Worm (Caenorhabditis elegans) whole organism, midembryonic: ENCODE data around the gene srh-85.
"Not testable (repeated sequence)": the region's sequence is repeated elsewhere in the genome, so short reads cannot be mapped to it uniquely, and the experiment has no call there.

Experiments used
- cog-1 ChIP-seq: sonication (generic microtip); optimal IDR thresholded peaks from 2 replicates; lab custom pipeline; 2016; ENCODE audit warnings: missing genetic modification characterization, missing compliant biosample characterization
- flt-1 ChIP-seq: fragments of 200-800 bp; sonication (Bioruptor generic); IDR thresholded peaks from 2 replicates; pipeline ENCODE4 v1.3.6; 2022; ENCODE audit warnings: missing genetic modification characterization, missing compliant biosample characterization
- klf-2 ChIP-seq: fragments of 200-800 bp; sonication (Bioruptor generic); conservative IDR thresholded peaks from 2 replicates; pipeline ENCODE4 v1.3.6; 2022; ENCODE audit warnings: missing genetic modification reagents, missing genetic modification characterization, missing compliant biosample characterization
- med-1 ChIP-seq: sonication (generic microtip); optimal IDR thresholded peaks from 2 replicates; lab custom pipeline; 2017; ENCODE audit warnings: missing genetic modification characterization, mild to moderate bottlenecking, missing compliant biosample characterization, antibody characterized with exemption, missing genetic modification reagents; ENCODE audit not compliant: insufficient read depth
- ref-1 ChIP-seq: fragments of 200-800 bp; sonication (Bioruptor generic); conservative IDR thresholded peaks from 2 replicates; pipeline ENCODE4 v1.3.6; 2022; ENCODE audit warnings: missing genetic modification reagents, missing genetic modification characterization, missing compliant biosample characterization
- tab-1 ChIP-seq: fragments of 200-800 bp; sonication (Bioruptor generic); IDR thresholded peaks from 2 replicates; pipeline ENCODE4 v1.3.6; 2022; ENCODE audit warnings: missing genetic modification characterization, missing compliant biosample characterization
- ztf-29 ChIP-seq: fragments of 200-800 bp; sonication (Bioruptor generic); IDR thresholded peaks from 2 replicates; pipeline ENCODE4 v1.3.6; 2022; ENCODE audit warnings: missing genetic modification reagents, missing genetic modification characterization, missing compliant biosample characterization

ce11 chrV:2952102-2952501 is 35.2 kb downstream of the srh-85 start, which contains the start of gene srw-122:
- TF ChIP-seq ref-1 (GFP tag; lab: Robert Waterston, UW); tab-1 (GFP tag; lab: Robert Waterston, UW); med-1 (GFP tag; lab: Kevin White, UChicago); ztf-29 (GFP tag; lab: Robert Waterston, UW); flt-1 (GFP tag; lab: Robert Waterston, UW); klf-2 (GFP tag; lab: Robert Waterston, UW); cog-1 (tag; lab: Kevin White, UChicago): not testable (repeated sequence)
